Worm (Caenorhabditis elegans): ENCODE measurements around the gene cest-24.

ce11 chrV:6321280-6321679 is 4.5 kb downstream of the cest-24 start:
- TF ChIP-seq blmp-1 (tag; optimal IDR thresholded peaks at IDR 0.05) (no peak), snpc-4 (tag; optimal IDR thresholded peaks at IDR 0.05) (no peak), lin-32 (GFP tag; optimal IDR thresholded peaks at IDR 0.05) (no peak), unc-62 (GFP tag; optimal IDR thresholded peaks at IDR 0.05) (no peak), M03D4.4 (tag; optimal IDR thresholded peaks at IDR 0.05) (no peak), nhr-28 (tag; optimal IDR thresholded peaks at IDR 0.05) (no peak), lin-13 (tag; optimal IDR thresholded peaks at IDR 0.05) (no peak), mep-1 (tag; optimal IDR thresholded peaks at IDR 0.05) (no peak), ceh-83 (GFP tag; optimal IDR thresholded peaks at IDR 0.05) (no peak)

Data from whole organism, mixed stage, embryonic.